Worm (Caenorhabditis elegans) whole organism, L4/young adult: ENCODE data around the gene F09F9.5.

Source experiments
- W03F9.2 ChIP-seq: fragments of 150-350 bp; optimal IDR thresholded peaks from 2 replicates; lab custom pipeline; 2014; ENCODE audit warnings: missing biosample characterization, missing genetic modification characterization
- him-1 ChIP-seq: sonication (generic microtip); optimal IDR thresholded peaks from 2 replicates; lab custom pipeline; 2016; ENCODE audit warnings: missing genotype, missing genetic modification reagents, missing genetic modification characterization, missing compliant biosample characterization

ce11 chrX:4143260-4144018 lies 25.7 kb downstream of the F09F9.5 start:
- TF ChIP-seq W03F9.2 (tag; lab: Kevin White, UChicago) (no peak), him-1 (no peak)
